Worm (Caenorhabditis elegans) whole organism, L2 larva: ENCODE data around the gene T01C3.11.

ENCODE experiments used
- alr-1 ChIP-seq: fragments of 150-350 bp; optimal IDR thresholded peaks from 2 replicates; lab custom pipeline; 2014; ENCODE audit warnings: missing biosample characterization, missing genetic modification characterization
- aly-2 ChIP-seq: fragments of 150-350 bp; optimal IDR thresholded peaks from 2 replicates; lab custom pipeline; 2014; ENCODE audit warnings: missing biosample characterization, missing genetic modification characterization
- ceh-16 ChIP-seq: fragments of 150-350 bp; optimal IDR thresholded peaks from 2 replicates; lab custom pipeline; 2014; ENCODE audit warnings: missing biosample characterization, missing genetic modification characterization
- crh-2 ChIP-seq: sonication (generic microtip); optimal IDR thresholded peaks from 2 replicates; lab custom pipeline; 2017; ENCODE audit warnings: missing biosample characterization, missing genetic modification characterization
- dmd-4 ChIP-seq: sonication (generic microtip); optimal IDR thresholded peaks from 2 replicates; lab custom pipeline; 2017; ENCODE audit warnings: missing biosample characterization, missing genetic modification characterization
- lin-39 ChIP-seq: fragments of 150-350 bp; optimal IDR thresholded peaks from 2 replicates; lab custom pipeline; 2014; ENCODE audit warnings: missing biosample characterization, missing genetic modification reagents, missing genetic modification characterization
- nhr-77 ChIP-seq: fragments of 150-350 bp; optimal IDR thresholded peaks from 2 replicates; lab custom pipeline; 2014; ENCODE audit warnings: missing biosample characterization, missing genetic modification characterization
- snpc-4 ChIP-seq: fragments of 150-350 bp; optimal IDR thresholded peaks from 2 replicates; lab custom pipeline; 2014; ENCODE audit warnings: missing biosample characterization, missing genetic modification characterization
- unc-62 ChIP-seq: fragments of 150-350 bp; optimal IDR thresholded peaks from 2 replicates; lab custom pipeline; 2014; ENCODE audit warnings: missing biosample characterization, missing genetic modification reagents, missing genetic modification characterization

DNA sequence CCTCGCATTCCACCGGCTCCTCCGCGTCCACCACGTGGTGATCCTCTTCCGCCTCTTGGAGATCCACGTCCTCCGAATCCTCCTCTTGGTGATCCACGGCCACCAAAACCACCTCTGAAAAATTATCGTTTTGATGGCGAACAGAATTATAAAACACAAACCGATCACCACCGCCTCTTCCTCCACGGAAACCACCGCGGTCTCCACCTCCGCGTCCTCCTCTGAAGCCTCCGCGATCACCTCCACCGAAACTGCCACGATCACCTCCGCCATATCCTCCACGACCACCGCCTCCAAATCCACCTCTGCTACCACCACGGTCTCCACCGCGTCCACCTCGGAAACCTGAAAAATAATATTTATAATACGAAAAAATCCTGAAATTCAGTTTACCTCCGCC, 2.2 kb downstream of the T01C3.11 start:
- no peak for TF ChIP-seq unc-62 (GFP tag; lab: Kevin White, UChicago)
- TF ChIP-seq ceh-16 (tag; lab: Kevin White, UChicago) = no peak
- TF ChIP-seq alr-1 (tag; lab: Kevin White, UChicago) = no peak
- no peak for TF ChIP-seq lin-39 (tag; lab: Kevin White, UChicago)
- no peak for TF ChIP-seq crh-2 (tag; lab: Kevin White, UChicago)
- TF ChIP-seq snpc-4 (tag; lab: Kevin White, UChicago) = no peak
- TF ChIP-seq aly-2 (tag; lab: Kevin White, UChicago) = no peak
- TF ChIP-seq dmd-4 (tag; lab: Kevin White, UChicago) = no peak
- TF ChIP-seq nhr-77 = no peak
